Fruit fly (Drosophila melanogaster) whole organism, embryonic: ENCODE data around the gene prd.

Experiments used
- BEAF-32 ChIP-seq: fragments of 200-800 bp; sonication (Bioruptor generic); optimal IDR thresholded peaks from 3 replicates; lab custom pipeline; 2017; ENCODE audit warnings: missing biosample characterization, missing genetic modification characterization, mild to moderate bottlenecking, moderate library complexity, missing genetic modification reagents
- CG10462 ChIP-seq: fragments of 200-800 bp; sonication (Bioruptor generic); optimal IDR thresholded peaks from 2 replicates; lab custom pipeline; 2016; ENCODE audit warnings: missing biosample characterization, missing genetic modification characterization
- CG13287 ChIP-seq: fragments of 200-800 bp; sonication (Bioruptor generic); IDR thresholded peaks from 2 replicates; pipeline ENCODE4 v1.3.6; 2022; ENCODE audit warnings: missing biosample characterization, missing genetic modification characterization; ENCODE audit not compliant: partially characterized antibody
- CG13624 ChIP-seq: fragments of 200-800 bp; sonication (Bioruptor generic); optimal IDR thresholded peaks from 2 replicates; lab custom pipeline; 2016; ENCODE audit warnings: missing biosample characterization, missing genetic modification characterization
- CG1529 ChIP-seq: fragments of 200-800 bp; sonication (Bioruptor generic); optimal IDR thresholded peaks from 3 replicates; lab custom pipeline; 2018; ENCODE audit warnings: missing biosample characterization, missing genetic modification characterization
- CG15514 ChIP-seq: fragments of 200-800 bp; sonication (Bioruptor generic); optimal IDR thresholded peaks from 3 replicates; lab custom pipeline; 2017; ENCODE audit warnings: missing biosample characterization, missing genetic modification characterization, mild to moderate bottlenecking, moderate library complexity, missing genetic modification reagents
- CG17361 ChIP-seq: fragments of 200-800 bp; sonication (Bioruptor generic); IDR thresholded peaks from 3 replicates; pipeline ENCODE4 v1.3.6; 2022; ENCODE audit warnings: missing biosample characterization, missing genetic modification characterization
- CG17385 ChIP-seq: fragments of 200-800 bp; sonication (Bioruptor generic); optimal IDR thresholded peaks from 3 replicates; lab custom pipeline; 2018; ENCODE audit warnings: missing biosample characterization, mild to moderate bottlenecking, missing genetic modification characterization
- CG17829 ChIP-seq: fragments of 200-800 bp; optimal IDR thresholded peaks from 2 replicates; lab custom pipeline; 2019; ENCODE audit warnings: missing biosample characterization, mild to moderate bottlenecking, missing genetic modification characterization, moderate library complexity
- CG18764 ChIP-seq: fragments of 200-800 bp; sonication (Bioruptor generic); optimal IDR thresholded peaks from 3 replicates; lab custom pipeline; 2016; ENCODE audit warnings: missing biosample characterization, missing genetic modification characterization
- CG3281 ChIP-seq: fragments of 200-800 bp; sonication (Bioruptor generic); optimal IDR thresholded peaks from 3 replicates; lab custom pipeline; 2017; ENCODE audit warnings: missing biosample characterization, mild to moderate bottlenecking, missing genetic modification characterization
- CG3995 ChIP-seq: fragments of 200-800 bp; sonication (Bioruptor generic); optimal IDR thresholded peaks from 3 replicates; lab custom pipeline; 2016; ENCODE audit warnings: missing biosample characterization, missing genetic modification characterization
- CG42726 ChIP-seq: fragments of 200-800 bp; sonication (Bioruptor generic); IDR thresholded peaks from 2 replicates; pipeline ENCODE4 v1.3.6; 2022; ENCODE audit warnings: missing biosample characterization, missing genetic modification characterization; ENCODE audit not compliant: partially characterized antibody
- CG4617 ChIP-seq: fragments of 200-800 bp; sonication (Bioruptor generic); optimal IDR thresholded peaks from 3 replicates; lab custom pipeline; 2016; ENCODE audit warnings: missing biosample characterization, missing genetic modification characterization, borderline replicate concordance
- CG8290 ChIP-seq, 3 experiments: fragments of 200-800 bp; sonication (Bioruptor generic); optimal IDR thresholded peaks; 2 replicates each; lab custom pipeline; 2016 to 2019; ENCODE audit warnings: missing biosample characterization in 3 of 3, missing genetic modification characterization in 3 of 3, mild to moderate bottlenecking in 2 of 3, moderate library complexity in 1 of 3
- CG9797 ChIP-seq: fragments of 200-800 bp; sonication (Bioruptor generic); optimal IDR thresholded peaks from 3 replicates; lab custom pipeline; 2018; ENCODE audit warnings: missing biosample characterization, mild to moderate bottlenecking, missing genetic modification characterization
- Camta ChIP-seq: fragments of 200-800 bp; sonication (Bioruptor generic); optimal IDR thresholded peaks from 2 replicates; lab custom pipeline; 2016; ENCODE audit warnings: missing biosample characterization, missing genetic modification characterization
- Dp ChIP-seq: fragments of 200-800 bp; sonication (Bioruptor generic); optimal IDR thresholded peaks from 2 replicates; lab custom pipeline; 2018; ENCODE audit warnings: missing biosample characterization, mild to moderate bottlenecking, missing genetic modification characterization, moderate library complexity
- E2f1 ChIP-seq: fragments of 200-800 bp; sonication (Bioruptor generic); IDR thresholded peaks from 2 replicates; pipeline ENCODE4 v1.3.6; 2022; ENCODE audit warnings: missing biosample characterization, missing genetic modification characterization
- E2f2 ChIP-seq: fragments of 200-800 bp; sonication (Bioruptor generic); IDR thresholded peaks from 2 replicates; pipeline ENCODE4 v1.3.6; 2022; ENCODE audit warnings: missing biosample characterization, missing genetic modification characterization
- ERR ChIP-seq: fragments of 200-800 bp; sonication (Bioruptor generic); optimal IDR thresholded peaks from 2 replicates; lab custom pipeline; 2016; ENCODE audit warnings: missing biosample characterization, missing genetic modification characterization
- MESR4 ChIP-seq: fragments of 200-800 bp; sonication (Bioruptor generic); optimal IDR thresholded peaks from 2 replicates; lab custom pipeline; 2018; ENCODE audit warnings: missing biosample characterization, mild to moderate bottlenecking, missing genetic modification characterization, moderate library complexity
- Med ChIP-seq: fragments of 200-800 bp; sonication (Bioruptor generic); peaks from one replicate; lab custom pipeline; 2016; ENCODE audit warnings: missing biosample characterization, missing genetic modification characterization, mild to moderate bottlenecking, inconsistent platforms, moderate library complexity
- NFAT ChIP-seq: fragments of 200-800 bp; sonication (Bioruptor generic); IDR thresholded peaks from 2 replicates; pipeline ENCODE4 v1.3.6; 2022; ENCODE audit warnings: missing biosample characterization, missing genetic modification characterization
- Nf-YB ChIP-seq: fragments of 200-800 bp; sonication (Bioruptor generic); optimal IDR thresholded peaks from 3 replicates; lab custom pipeline; 2019; ENCODE audit warnings: missing biosample characterization, mild to moderate bottlenecking, missing genetic modification characterization, moderate library complexity
- PHDP ChIP-seq: fragments of 200-800 bp; sonication (Bioruptor generic); optimal IDR thresholded peaks from 3 replicates; lab custom pipeline; 2018; ENCODE audit warnings: missing biosample characterization, mild to moderate bottlenecking, missing genetic modification characterization, moderate library complexity
- Scr ChIP-seq: fragments of 200-800 bp; sonication (Bioruptor generic); IDR thresholded peaks from 2 replicates; pipeline ENCODE4 v1.3.6; 2022; ENCODE audit warnings: missing biosample characterization, missing genetic modification characterization; ENCODE audit not compliant: partially characterized antibody
- Sin3A ChIP-seq: fragments of >200 bp; optimal IDR thresholded peaks from 2 replicates; lab custom pipeline; 2018
- Stat92E ChIP-seq, 3 experiments: fragments of >200 bp in 2 of 3; fragments of 200-800 bp in 1 of 3; sonication (Bioruptor generic) in 1 of 3; optimal IDR thresholded peaks; 2 replicates each; lab custom pipeline; 2017 to 2019; ENCODE audit warnings: missing biosample characterization in 3 of 3, missing genetic modification characterization in 3 of 3, mild to moderate bottlenecking in 1 of 3, moderate library complexity in 1 of 3
- ab ChIP-seq: fragments of 200-800 bp; sonication (Bioruptor generic); optimal IDR thresholded peaks from 2 replicates; lab custom pipeline; 2016; ENCODE audit warnings: missing biosample characterization, missing genetic modification characterization
- corto ChIP-seq: fragments of 200-800 bp; sonication (Bioruptor generic); optimal IDR thresholded peaks from 2 replicates; lab custom pipeline; 2016; ENCODE audit warnings: missing biosample characterization, mild to moderate bottlenecking, missing genetic modification characterization, moderate library complexity
- cwo ChIP-seq: fragments of 200-800 bp; sonication (Bioruptor generic); optimal IDR thresholded peaks from 3 replicates; lab custom pipeline; 2017; ENCODE audit warnings: missing biosample characterization, missing genetic modification characterization, mild to moderate bottlenecking, moderate library complexity, missing genetic modification reagents
- gfzf ChIP-seq: fragments of 200-800 bp; sonication (Bioruptor generic); optimal IDR thresholded peaks from 2 replicates; lab custom pipeline; 2016; ENCODE audit warnings: missing biosample characterization, mild to moderate bottlenecking, missing genetic modification characterization, moderate library complexity
- gsb-n ChIP-seq: fragments of 200-800 bp; sonication (Bioruptor generic); optimal IDR thresholded peaks from 3 replicates; lab custom pipeline; 2018; ENCODE audit warnings: missing biosample characterization, mild to moderate bottlenecking, missing genetic modification characterization
- hb ChIP-seq: fragments of 200-800 bp; sonication (Bioruptor generic); IDR thresholded peaks from 3 replicates; pipeline ENCODE4 v1.3.6; 2022; ENCODE audit warnings: missing biosample characterization, missing genetic modification characterization; ENCODE audit not compliant: partially characterized antibody
- hkb ChIP-seq, 2 experiments: fragments of 200-800 bp in 1 of 2; fragments of >200 bp in 1 of 2; sonication (Bioruptor generic) in 1 of 2; IDR thresholded peaks in 1 of 2; optimal IDR thresholded peaks in 1 of 2; 2 replicates each; pipeline versions ENCODE4 v1.3.6 to Lab custom; 2017 to 2022; ENCODE audit warnings: missing biosample characterization in 1 of 2, missing genetic modification characterization in 1 of 2
- knrl ChIP-seq: fragments of 200-800 bp; sonication (Bioruptor generic); IDR thresholded peaks from 3 replicates; pipeline ENCODE4 v1.3.6; 2022; ENCODE audit warnings: missing biosample characterization, missing genetic modification characterization; ENCODE audit not compliant: partially characterized antibody
- nerfin-1 ChIP-seq: fragments of 200-800 bp; sonication (Bioruptor generic); optimal IDR thresholded peaks from 3 replicates; lab custom pipeline; 2019; ENCODE audit warnings: missing biosample characterization, mild to moderate bottlenecking, missing genetic modification characterization, moderate library complexity
- pros ChIP-seq: fragments of 200-800 bp; sonication (Bioruptor generic); optimal IDR thresholded peaks from 3 replicates; lab custom pipeline; 2019; ENCODE audit warnings: missing biosample characterization, mild to moderate bottlenecking, missing genetic modification characterization, moderate library complexity
- pum ChIP-seq: fragments of 200-800 bp; sonication (Bioruptor generic); optimal IDR thresholded peaks from 2 replicates; lab custom pipeline; 2016; ENCODE audit warnings: missing biosample characterization, missing genetic modification characterization
- sd ChIP-seq: fragments of 200-800 bp; sonication (Bioruptor generic); optimal IDR thresholded peaks from 3 replicates; lab custom pipeline; 2018; ENCODE audit warnings: missing biosample characterization, mild to moderate bottlenecking, missing genetic modification characterization, moderate library complexity
- seq ChIP-seq: fragments of 200-800 bp; sonication (Bioruptor generic); IDR thresholded peaks from 2 replicates; pipeline ENCODE4 v1.3.6; 2022; ENCODE audit warnings: missing biosample characterization, missing genetic modification characterization
- trh ChIP-seq: fragments of 200-800 bp; sonication (Bioruptor generic); optimal IDR thresholded peaks from 2 replicates; lab custom pipeline; 2016; ENCODE audit warnings: missing biosample characterization, missing genetic modification characterization
- vnd ChIP-seq: fragments of 200-800 bp; sonication (Bioruptor generic); IDR thresholded peaks from 3 replicates; pipeline ENCODE4 v1.3.6; 2022; ENCODE audit warnings: missing biosample characterization, missing genetic modification characterization; ENCODE audit not compliant: partially characterized antibody
- zen2 ChIP-seq: fragments of 200-800 bp; sonication (Bioruptor generic); IDR thresholded peaks from 3 replicates; pipeline ENCODE4 v1.3.6; 2022; ENCODE audit warnings: missing biosample characterization, missing genetic modification characterization; ENCODE audit not compliant: partially characterized antibody
- zfh1 ChIP-seq: fragments of 200-800 bp; sonication (Bioruptor generic); IDR thresholded peaks from 3 replicates; pipeline ENCODE4 v1.3.6; 2022; ENCODE audit warnings: missing biosample characterization, missing genetic modification characterization

The prd gene

dm6 chr2L:12108779-12109564 is 23.3 kb upstream of the prd start, which contains the start of the genes Rab6 and Phae1 (continued):
- TF ChIP-seq vnd (GFP tag; lab: Robert Waterston, UW) (peak; percentile 66), MESR4 (GFP tag; lab: Kevin White, UChicago) (peak; percentile 99), corto (GFP tag; lab: Kevin White, UChicago) (no peak), sd (tag; lab: Kevin White, UChicago) (peak; percentile 86), nerfin-1 (tag; lab: Kevin White, UChicago) (peak; percentile 16), pum (no peak), CG18764 (GFP tag; lab: Kevin White, UChicago) (no peak), CG17361 (GFP tag; lab: Robert Waterston, UW) (0 out of 3 replicates have a peak, but pooled peaks have one; percentile 23), ab (GFP tag; lab: Kevin White, UChicago) (no peak), Stat92E (GFP tag; optimal IDR thresholded peaks at IDR 0.05; lab: Kevin White, UChicago) (peak in 1 of 3 experiments; percentile 55), CG8290 (GFP tag; optimal IDR thresholded peaks at IDR 0.05; lab: Kevin White, UChicago) (peak; percentile 59), CG8290 (tag; optimal IDR thresholded peaks at IDR 0.05; lab: Kevin White, UChicago) (no peak), cwo (GFP tag; lab: Kevin White, UChicago) (peak; percentile 17), knrl (GFP tag; lab: Robert Waterston, UW) (peak; percentile 82), Scr (peak; percentile 84), zfh1 (no peak), CG1529 (GFP tag; lab: Kevin White, UChicago) (peak; percentile 14), CG17829 (tag; lab: Kevin White, UChicago) (peak; percentile 24), PHDP (tag; lab: Kevin White, UChicago) (peak; percentile 14), E2f1 (no peak), CG3995 (peak; percentile 89), CG4617 (GFP tag; lab: Kevin White, UChicago) (peak; percentile 95), Dp (peak; percentile 67), gfzf (GFP tag; lab: Kevin White, UChicago) (peak; percentile 77), CG13624 (GFP tag; lab: Kevin White, UChicago) (no peak), E2f2 (peak; percentile 73), CG15514 (peak; percentile 35), CG10462 (GFP tag; lab: Kevin White, UChicago) (peak; percentile 27), Med (GFP tag; lab: Kevin White, UChicago) (peak; percentile 57), gsb-n (peak; percentile 40), Nf-YB (GFP tag; lab: Kevin White, UChicago) (peak; percentile 13), hb (GFP tag; lab: Robert Waterston, UW) (no peak), CG42726 (GFP tag; lab: Robert Waterston, UW) (peak; percentile 42; the same call in 1 of the 2 replicates), BEAF-32 (GFP tag; lab: Kevin White, UChicago) (peak; percentile 75), seq (peak; percentile 18; the same call in 1 of the 2 replicates), ERR (GFP tag; lab: Kevin White, UChicago) (no peak), Camta (no peak), Sin3A (lab: Kevin White, UChicago) (peak; percentile 45), pros (GFP tag; lab: Kevin White, UChicago) (peak; percentile 6), CG9797 (GFP tag; lab: Kevin White, UChicago) (peak; percentile 81), CG17385 (GFP tag; lab: Kevin White, UChicago) (peak; percentile 97), CG13287 (peak; percentile 84), zen2 (peak; percentile 62; the same call in 1 of the 3 replicates), trh (GFP tag; lab: Kevin White, UChicago) (no peak), CG3281 (GFP tag; lab: Kevin White, UChicago) (no peak), hkb (optimal IDR thresholded peaks at IDR 0.05; lab: Kevin White, UChicago) (no peak), hkb (GFP tag; IDR thresholded peaks at IDR 0.05; lab: Robert Waterston, UW) (0 out of 2 replicates have a peak, but pooled peaks have one; percentile 34), NFAT (GFP tag; lab: Robert Waterston, UW) (peak; percentile 62; the same call in 1 of the 2 replicates)
